Worm (Caenorhabditis elegans): ENCODE measurements around the gene ent-4.

- TF ChIP-seq hmg-4 (GFP tag; optimal IDR thresholded peaks at IDR 0.05) (no peak), hmbx-1 (tag; optimal IDR thresholded peaks at IDR 0.05) (no peak), ama-1 (optimal IDR thresholded peaks at IDR 0.05) (no peak), ceh-36 (tag; optimal IDR thresholded peaks at IDR 0.05) (no peak), B0310.2 (tag; optimal IDR thresholded peaks at IDR 0.05) (no peak), hnd-1 (tag; optimal IDR thresholded peaks at IDR 0.05) (no peak), scrt-1 (GFP tag; IDR thresholded peaks at IDR 0.05) (no peak)
Observed at ce11 chrIV:13699384-13699788, 27.3 kb upstream of the ent-4 start.
